Worm (Caenorhabditis elegans) whole organism, late embryonic: ENCODE measurements around the gene F58B6.1.
"Not testable (repeated sequence)": the region's sequence is repeated elsewhere in the genome, so short reads cannot be mapped to it uniquely, and the experiment has no call there.

Source experiments
- ahr-1 ChIP-seq: sonication (generic microtip); optimal IDR thresholded peaks from 2 replicates; lab custom pipeline; 2016; ENCODE audit warnings: missing genetic modification characterization, missing compliant biosample characterization
- ceh-14 ChIP-seq: sonication (generic microtip); optimal IDR thresholded peaks from 2 replicates; lab custom pipeline; 2016; ENCODE audit warnings: missing genotype, missing genetic modification characterization, missing compliant biosample characterization
- ceh-18 ChIP-seq: sonication (generic microtip); optimal IDR thresholded peaks from 2 replicates; lab custom pipeline; 2016; ENCODE audit warnings: missing genetic modification characterization, missing compliant biosample characterization
- ceh-2 ChIP-seq: sonication (generic microtip); optimal IDR thresholded peaks from 2 replicates; lab custom pipeline; 2016; ENCODE audit warnings: missing genotype, missing genetic modification characterization, missing compliant biosample characterization
- ceh-22 ChIP-seq: sonication (generic microtip); optimal IDR thresholded peaks from 2 replicates; lab custom pipeline; 2017; ENCODE audit warnings: missing biosample characterization, missing genetic modification characterization
- ceh-24 ChIP-seq: sonication (generic microtip); optimal IDR thresholded peaks from 2 replicates; lab custom pipeline; 2016; ENCODE audit warnings: mild to moderate bottlenecking, missing genetic modification characterization, missing compliant biosample characterization
- ceh-30 ChIP-seq: fragments of 150-350 bp; optimal IDR thresholded peaks from 2 replicates; lab custom pipeline; 2014; ENCODE audit warnings: missing biosample characterization, missing genetic modification characterization
- ceh-31 ChIP-seq: sonication (generic microtip); optimal IDR thresholded peaks from 2 replicates; lab custom pipeline; 2016; ENCODE audit warnings: missing genetic modification characterization, missing compliant biosample characterization
- ceh-45 ChIP-seq: fragments of 200-800 bp; sonication (Bioruptor generic); IDR thresholded peaks from 2 replicates; pipeline ENCODE4 v1.3.6; 2022; ENCODE audit warnings: missing genetic modification reagents, missing genetic modification characterization, missing compliant biosample characterization
- ceh-9 ChIP-seq: sonication (generic microtip); optimal IDR thresholded peaks from 2 replicates; lab custom pipeline; 2016; ENCODE audit warnings: mild to moderate bottlenecking, missing genetic modification characterization, inconsistent platforms, missing compliant biosample characterization
- che-1 ChIP-seq: sonication (generic microtip); optimal IDR thresholded peaks from 2 replicates; lab custom pipeline; 2016; ENCODE audit warnings: mild to moderate bottlenecking, missing genetic modification characterization, missing compliant biosample characterization
- dve-1 ChIP-seq: sonication (generic microtip); optimal IDR thresholded peaks from 2 replicates; lab custom pipeline; 2017; ENCODE audit warnings: antibody characterized with exemption, mild to moderate bottlenecking, missing genetic modification characterization, missing compliant biosample characterization
- elt-2 ChIP-seq: sonication (generic microtip); optimal IDR thresholded peaks from 2 replicates; lab custom pipeline; 2016; ENCODE audit warnings: missing genetic modification reagents, missing genetic modification characterization, missing compliant biosample characterization
- elt-4 ChIP-seq: sonication (generic microtip); optimal IDR thresholded peaks from 2 replicates; lab custom pipeline; 2016; ENCODE audit warnings: missing genetic modification characterization, missing compliant biosample characterization
- eyg-1 ChIP-seq: sonication (generic microtip); optimal IDR thresholded peaks from 2 replicates; lab custom pipeline; 2016; ENCODE audit warnings: missing genotype, missing genetic modification characterization, missing compliant biosample characterization
- fax-1 ChIP-seq: sonication (generic microtip); optimal IDR thresholded peaks from 2 replicates; lab custom pipeline; 2016; ENCODE audit warnings: missing genotype, missing genetic modification characterization, missing compliant biosample characterization
- fkh-10 ChIP-seq: fragments of 150-350 bp; optimal IDR thresholded peaks from 2 replicates; lab custom pipeline; 2014; ENCODE audit warnings: missing biosample characterization, missing genetic modification reagents, missing genetic modification characterization
- hlh-13 ChIP-seq: fragments of 200-800 bp; sonication (Bioruptor generic); optimal IDR thresholded peaks from 2 replicates; lab custom pipeline; 2018; ENCODE audit warnings: mild to moderate bottlenecking, missing genetic modification characterization, missing compliant biosample characterization
- hlh-30 ChIP-seq: sonication (generic microtip); optimal IDR thresholded peaks from 2 replicates; lab custom pipeline; 2017; ENCODE audit warnings: antibody characterized with exemption, missing genetic modification characterization, missing compliant biosample characterization; ENCODE audit not compliant: insufficient read depth
- hlh-8 ChIP-seq: sonication (generic microtip); optimal IDR thresholded peaks from 2 replicates; lab custom pipeline; 2016; ENCODE audit warnings: missing genotype, missing genetic modification characterization, missing compliant biosample characterization
- mec-3 ChIP-seq: sonication (generic microtip); optimal IDR thresholded peaks from 2 replicates; lab custom pipeline; 2016; ENCODE audit warnings: borderline replicate concordance, missing genetic modification characterization, missing compliant biosample characterization
- odd-2 ChIP-seq: sonication (generic microtip); optimal IDR thresholded peaks from 2 replicates; lab custom pipeline; 2017; ENCODE audit warnings: antibody characterized with exemption, mild to moderate bottlenecking, missing genetic modification characterization, missing compliant biosample characterization
- pax-1 ChIP-seq: fragments of 150-350 bp; optimal IDR thresholded peaks from 2 replicates; lab custom pipeline; 2014; ENCODE audit warnings: missing biosample characterization, missing genetic modification characterization
- pqm-1 ChIP-seq: sonication (generic microtip); optimal IDR thresholded peaks from 2 replicates; lab custom pipeline; 2016; ENCODE audit warnings: missing genetic modification characterization, missing compliant biosample characterization
- rnt-1 ChIP-seq: sonication (generic microtip); optimal IDR thresholded peaks from 2 replicates; lab custom pipeline; 2016; ENCODE audit warnings: missing genetic modification characterization, missing compliant biosample characterization
- tbx-2 ChIP-seq: sonication (generic microtip); optimal IDR thresholded peaks from 2 replicates; lab custom pipeline; 2016; ENCODE audit warnings: missing genetic modification characterization, missing compliant biosample characterization
- unc-3 ChIP-seq, 2 experiments: fragments of 200-800 bp in 1 of 2; sonication (Bioruptor generic) in 1 of 2; sonication (generic microtip) in 1 of 2; conservative IDR thresholded peaks in 1 of 2; optimal IDR thresholded peaks in 1 of 2; 2 replicates each; pipeline versions ENCODE4 v1.3.6 to Lab custom; 2016 to 2022; ENCODE audit warnings: missing compliant biosample characterization in 2 of 2, missing genetic modification characterization in 2 of 2, missing genetic modification reagents in 1 of 2
- unc-42 ChIP-seq: sonication (generic microtip); optimal IDR thresholded peaks from 2 replicates; lab custom pipeline; 2016; ENCODE audit warnings: missing genotype, missing genetic modification characterization, missing compliant biosample characterization
- unc-86 ChIP-seq: sonication (generic microtip); optimal IDR thresholded peaks from 2 replicates; lab custom pipeline; 2016; ENCODE audit warnings: missing genetic modification characterization, missing compliant biosample characterization
- zip-5 ChIP-seq: sonication (generic microtip); optimal IDR thresholded peaks from 2 replicates; lab custom pipeline; 2016; ENCODE audit warnings: missing genetic modification characterization, missing compliant biosample characterization

Gene F58B6.1

DNA sequence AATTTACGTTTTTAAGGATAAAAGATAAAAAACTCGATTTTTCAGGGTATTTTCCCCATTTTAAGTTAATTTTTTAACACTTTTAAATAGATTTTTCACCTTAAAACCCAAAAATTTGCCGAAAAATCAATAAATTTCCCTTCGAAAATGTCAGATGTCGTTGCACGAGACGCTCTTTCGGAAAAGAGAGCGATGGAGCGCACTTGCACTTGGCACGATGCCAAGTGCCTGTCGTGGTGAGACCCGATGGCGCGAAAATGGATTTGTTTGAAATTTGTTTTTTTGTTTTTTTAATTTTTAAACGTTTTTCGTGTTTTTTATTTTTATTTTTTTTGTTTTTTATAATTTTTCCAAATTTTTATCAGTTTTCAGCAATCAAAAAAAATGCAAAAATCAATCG lies 35.2 kb downstream of the F58B6.1 start, which contains the start of the genes rab-18 and kbp-4 (continued):
- TF ChIP-seq pqm-1 (tag; lab: Kevin White, UChicago): peak; percentile 21
- TF ChIP-seq ceh-18: peak; percentile 65
- peak; percentile 62 for TF ChIP-seq elt-2 (tag; lab: Kevin White, UChicago)
- TF ChIP-seq rnt-1 (tag; lab: Kevin White, UChicago): peak; percentile 57
- no peak for TF ChIP-seq ahr-1
- TF ChIP-seq ceh-2 (tag; lab: Kevin White, UChicago): no peak
- peak; percentile 49 for TF ChIP-seq dve-1
- TF ChIP-seq ceh-14 (tag; lab: Kevin White, UChicago): peak; percentile 44
- peak; percentile 97 for TF ChIP-seq hlh-30 (tag; lab: Kevin White, UChicago)
- TF ChIP-seq unc-86: no peak
- no peak for TF ChIP-seq ceh-22 (tag; lab: Kevin White, UChicago)
- TF ChIP-seq fax-1: no peak
- TF ChIP-seq tbx-2 (tag; lab: Kevin White, UChicago): peak; percentile 60
- no peak for TF ChIP-seq che-1 (tag; lab: Kevin White, UChicago)

DNA sequence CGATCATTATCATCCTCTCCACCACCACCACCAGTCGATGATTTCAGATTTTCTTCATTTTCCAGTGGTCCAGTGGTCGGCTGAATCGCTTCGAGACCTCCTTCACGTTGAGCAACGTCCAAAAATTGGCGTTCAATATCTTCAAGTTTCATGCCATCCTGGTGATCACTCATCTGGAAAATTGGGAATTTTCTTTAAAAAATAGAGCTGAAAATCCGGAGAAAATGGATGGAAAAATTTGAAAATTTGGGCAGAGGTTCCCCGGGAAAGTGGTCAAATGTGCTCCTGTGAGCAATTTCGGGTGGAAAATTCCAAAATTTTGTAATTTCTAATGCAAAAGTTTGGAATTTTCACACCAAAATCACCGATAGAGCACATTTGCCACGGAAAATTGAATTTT lies 39.3 kb downstream of the F58B6.1 start, which contains the start of gene uaf-1:
Gene uaf-1 (minus strand): TSS at position 173 of the 400 bp plus-strand sequence.
- TF ChIP-seq pqm-1 (tag; lab: Kevin White, UChicago); unc-42; hlh-13 (GFP tag; lab: Kevin White, UChicago): not testable (repeated sequence)
- TF ChIP-seq, all 69 proteins: peak for 0; not testable (repeated sequence) for 69

DNA sequence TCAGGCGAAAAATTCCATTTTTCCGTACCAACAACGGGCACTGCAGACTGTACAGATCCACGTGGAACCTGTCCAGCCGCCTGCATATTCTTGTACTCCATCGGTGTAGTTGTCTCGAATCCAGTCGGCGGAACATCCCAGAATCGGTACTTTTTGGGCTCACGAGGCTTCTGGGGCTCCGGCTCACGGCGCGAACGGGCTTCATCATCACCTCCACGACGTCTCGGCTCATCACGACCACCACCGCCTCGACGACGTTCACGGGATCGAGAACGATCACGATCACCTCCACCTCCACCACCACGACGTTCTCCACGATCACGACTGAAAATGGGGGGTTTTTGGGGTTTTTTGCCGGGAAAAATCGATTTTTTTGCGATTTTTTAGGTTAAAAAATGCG lies 41.6 kb downstream of the F58B6.1 start:
- TF ChIP-seq ceh-9 (tag; lab: Kevin White, UChicago): no peak
- no peak for TF ChIP-seq pax-1 (tag; lab: Kevin White, UChicago)
- no peak for TF ChIP-seq unc-3 (GFP tag; conservative IDR thresholded peaks at IDR 0.05; lab: Robert Waterston, UW)
- no peak for TF ChIP-seq unc-3 (tag; optimal IDR thresholded peaks at IDR 0.05; lab: Kevin White, UChicago)
- no peak for TF ChIP-seq mec-3 (tag; lab: Kevin White, UChicago)
- no peak for TF ChIP-seq ceh-24 (tag; lab: Kevin White, UChicago)
- TF ChIP-seq ceh-45 (GFP tag; lab: Robert Waterston, UW): no peak
- no peak for TF ChIP-seq hlh-8 (tag; lab: Kevin White, UChicago)
- no peak for TF ChIP-seq ceh-31 (tag; lab: Kevin White, UChicago)
- no peak for TF ChIP-seq odd-2 (tag; lab: Kevin White, UChicago)
- TF ChIP-seq hlh-30 (tag; lab: Kevin White, UChicago): no peak
- no peak for TF ChIP-seq fkh-10 (GFP tag; lab: Kevin White, UChicago)
- TF ChIP-seq unc-86: no peak
- no peak for TF ChIP-seq eyg-1 (tag; lab: Kevin White, UChicago)
- TF ChIP-seq zip-5 (tag; lab: Kevin White, UChicago): no peak
- TF ChIP-seq elt-4 (tag; lab: Kevin White, UChicago): no peak
- TF ChIP-seq ceh-30: no peak
